Worm (Caenorhabditis elegans) whole organism, young adult: ENCODE measurements around the gene cyp-33C7.
A peak's percentile ranks its signal among the peaks of the same experiment; 100 is the strongest.

Experiments
- C17E4.6 ChIP-seq: fragments of 200-800 bp; sonication (Bioruptor generic); IDR thresholded peaks from 2 replicates; pipeline ENCODE4 v1.3.6; 2022; ENCODE audit warnings: missing genetic modification reagents, missing genetic modification characterization, missing compliant biosample characterization
- F22D6.2 ChIP-seq: sonication (generic microtip); optimal IDR thresholded peaks from 2 replicates; lab custom pipeline; 2016; ENCODE audit warnings: mild to moderate bottlenecking, missing genetic modification characterization, missing compliant biosample characterization
- F49E8.2 ChIP-seq: sonication (generic microtip); optimal IDR thresholded peaks from 3 replicates; lab custom pipeline; 2017; ENCODE audit warnings: missing genetic modification characterization, mild to moderate bottlenecking, missing compliant biosample characterization, antibody characterized with exemption, moderate library complexity; ENCODE audit not compliant: insufficient read depth
- F57A8.1 ChIP-seq: fragments of 200-800 bp; sonication (Bioruptor generic); optimal IDR thresholded peaks from 2 replicates; lab custom pipeline; 2018; ENCODE audit warnings: mild to moderate bottlenecking, missing genetic modification characterization, moderate library complexity, missing compliant biosample characterization
- K11D2.4 ChIP-seq: fragments of 200-800 bp; sonication (Bioruptor generic); IDR thresholded peaks from 2 replicates; pipeline ENCODE4 v1.3.6; 2022; ENCODE audit warnings: missing genetic modification reagents, missing genetic modification characterization, missing compliant biosample characterization
- Y53G8AR.9 ChIP-seq: fragments of 200-800 bp; sonication (Bioruptor generic); conservative IDR thresholded peaks from 2 replicates; pipeline ENCODE4 v1.3.6; 2022; ENCODE audit warnings: missing genetic modification reagents, missing genetic modification characterization, missing compliant biosample characterization
- Y56A3A.18 ChIP-seq: fragments of 200-800 bp; sonication (Bioruptor generic); IDR thresholded peaks from 2 replicates; pipeline ENCODE4 v1.3.6; 2022; ENCODE audit warnings: missing genetic modification reagents, missing genetic modification characterization, missing compliant biosample characterization
- akir-1 ChIP-seq: fragments of 200-800 bp; sonication (Bioruptor generic); optimal IDR thresholded peaks from 2 replicates; lab custom pipeline; 2018; ENCODE audit warnings: mild to moderate bottlenecking, missing genetic modification characterization, moderate library complexity, missing compliant biosample characterization
- attf-5 ChIP-seq: fragments of 200-800 bp; sonication (Bioruptor generic); optimal IDR thresholded peaks from 2 replicates; lab custom pipeline; 2018; ENCODE audit warnings: mild to moderate bottlenecking, missing genetic modification characterization, missing compliant biosample characterization
- cebp-1 ChIP-seq, 2 experiments: fragments of 200-800 bp in 1 of 2; sonication (Bioruptor generic) in 1 of 2; sonication (generic microtip) in 1 of 2; IDR thresholded peaks in 1 of 2; optimal IDR thresholded peaks in 1 of 2; 2 replicates each; pipeline versions ENCODE4 v1.3.6 to Lab custom; 2017 to 2022; ENCODE audit warnings: missing compliant biosample characterization in 2 of 2, missing genetic modification characterization in 2 of 2, mild to moderate bottlenecking in 1 of 2, missing genetic modification reagents in 1 of 2, moderate library complexity in 1 of 2
- cebp-2 ChIP-seq: fragments of 200-800 bp; sonication (Bioruptor generic); IDR thresholded peaks from 2 replicates; pipeline ENCODE4 v1.3.6; 2022; ENCODE audit warnings: missing genetic modification characterization, missing compliant biosample characterization
- ceh-100 ChIP-seq: fragments of 200-800 bp; sonication (Bioruptor generic); IDR thresholded peaks from 2 replicates; pipeline ENCODE4 v1.3.6; 2022; ENCODE audit warnings: missing genetic modification reagents, missing genetic modification characterization, missing compliant biosample characterization
- ceh-27 ChIP-seq: fragments of 200-800 bp; sonication (Bioruptor generic); optimal IDR thresholded peaks from 2 replicates; lab custom pipeline; 2018; ENCODE audit warnings: mild to moderate bottlenecking, missing genetic modification characterization, moderate library complexity, missing compliant biosample characterization
- die-1 ChIP-seq: sonication (generic microtip); optimal IDR thresholded peaks from 2 replicates; lab custom pipeline; 2016; ENCODE audit warnings: missing genotype, mild to moderate bottlenecking, missing genetic modification characterization, missing compliant biosample characterization
- dpff-1 ChIP-seq: sonication (generic microtip); optimal IDR thresholded peaks from 2 replicates; lab custom pipeline; 2017; ENCODE audit warnings: mild to moderate bottlenecking, missing genetic modification characterization, missing compliant biosample characterization
- dpl-1 ChIP-seq: fragments of 150-350 bp; optimal IDR thresholded peaks from 2 replicates; lab custom pipeline; 2014; ENCODE audit warnings: missing biosample characterization, missing genetic modification reagents, missing genetic modification characterization
- efl-1 ChIP-seq: fragments of 150-350 bp; optimal IDR thresholded peaks from 2 replicates; lab custom pipeline; 2014; ENCODE audit warnings: missing biosample characterization, missing genetic modification reagents, missing genetic modification characterization
- egrh-3 ChIP-seq: fragments of 200-800 bp; sonication (Bioruptor generic); IDR thresholded peaks from 2 replicates; pipeline ENCODE4 v1.3.6; 2022; ENCODE audit warnings: missing genetic modification reagents, missing genetic modification characterization, missing compliant biosample characterization
- ets-4 ChIP-seq: fragments of 200-800 bp; sonication (Bioruptor generic); optimal IDR thresholded peaks from 2 replicates; lab custom pipeline; 2018; ENCODE audit warnings: mild to moderate bottlenecking, missing genetic modification characterization, missing compliant biosample characterization
- hlh-26 ChIP-seq: fragments of 200-800 bp; sonication (Bioruptor generic); conservative IDR thresholded peaks from 2 replicates; pipeline ENCODE4 v1.3.6; 2022; ENCODE audit warnings: missing genetic modification reagents, missing genetic modification characterization, missing compliant biosample characterization
- hmg-1.2 ChIP-seq: fragments of 200-800 bp; sonication (Bioruptor generic); IDR thresholded peaks from 2 replicates; pipeline ENCODE4 v1.3.6; 2022; ENCODE audit warnings: missing genetic modification reagents, missing genetic modification characterization, missing compliant biosample characterization
- hsf-1 ChIP-seq: fragments of 200-800 bp; sonication (Bioruptor generic); IDR thresholded peaks from 2 replicates; pipeline ENCODE4 v1.3.6; 2022; ENCODE audit warnings: missing genetic modification reagents, missing genetic modification characterization, missing compliant biosample characterization
- madf-3 ChIP-seq: fragments of 200-800 bp; sonication (Bioruptor generic); IDR thresholded peaks from 2 replicates; pipeline ENCODE4 v1.3.6; 2022; ENCODE audit warnings: missing genetic modification reagents, missing genetic modification characterization, missing compliant biosample characterization
- nfya-1 ChIP-seq: sonication (generic microtip); optimal IDR thresholded peaks from 2 replicates; lab custom pipeline; 2017; ENCODE audit warnings: antibody characterized with exemption, missing compliant biosample characterization, missing genetic modification characterization, borderline replicate concordance; ENCODE audit not compliant: insufficient read depth
- nfyb-1 ChIP-seq: fragments of 200-800 bp; sonication (Bioruptor generic); IDR thresholded peaks from 2 replicates; pipeline ENCODE4 v1.3.6; 2022; ENCODE audit warnings: missing genetic modification reagents, missing genetic modification characterization, missing compliant biosample characterization
- nhr-179 ChIP-seq: sonication (generic microtip); optimal IDR thresholded peaks from 2 replicates; lab custom pipeline; 2016; ENCODE audit warnings: mild to moderate bottlenecking, missing genetic modification characterization, missing compliant biosample characterization
- nhr-80 ChIP-seq: sonication (generic microtip); optimal IDR thresholded peaks from 2 replicates; lab custom pipeline; 2016; ENCODE audit warnings: missing genetic modification characterization, missing compliant biosample characterization
- pha-4 ChIP-seq: fragments of 150-350 bp; sonication (generic microtip); optimal IDR thresholded peaks from 2 replicates; lab custom pipeline; 2014; ENCODE audit warnings: missing biosample characterization, missing genetic modification reagents, missing genetic modification characterization
- sdz-38 ChIP-seq: sonication (generic microtip); optimal IDR thresholded peaks from 2 replicates; lab custom pipeline; 2016; ENCODE audit warnings: missing genotype, missing genetic modification characterization, missing compliant biosample characterization
- sea-2 ChIP-seq: fragments of 200-800 bp; sonication (Bioruptor generic); IDR thresholded peaks from 2 replicates; pipeline ENCODE4 v1.3.6; 2022; ENCODE audit warnings: missing genetic modification characterization, missing compliant biosample characterization
- tbp1 ChIP-seq: fragments of 200-800 bp; sonication (Bioruptor generic); optimal IDR thresholded peaks from 2 replicates; lab custom pipeline; 2018; ENCODE audit warnings: mild to moderate bottlenecking, missing genetic modification characterization, missing compliant biosample characterization
- tbx-9 ChIP-seq: sonication (generic microtip); optimal IDR thresholded peaks from 2 replicates; lab custom pipeline; 2016; ENCODE audit warnings: borderline replicate concordance, missing genetic modification characterization, inconsistent platforms, missing compliant biosample characterization
- unc-130 ChIP-seq: sonication (generic microtip); optimal IDR thresholded peaks from 2 replicates; lab custom pipeline; 2016; ENCODE audit warnings: missing genetic modification reagents, missing genetic modification characterization, missing compliant biosample characterization
- zfh-2 ChIP-seq: fragments of 200-800 bp; sonication (Bioruptor generic); conservative IDR thresholded peaks from 2 replicates; pipeline ENCODE4 v1.3.6; 2022; ENCODE audit warnings: missing genetic modification reagents, missing genetic modification characterization, missing compliant biosample characterization
- ztf-3 ChIP-seq: fragments of 200-800 bp; sonication (Bioruptor generic); optimal IDR thresholded peaks from 2 replicates; lab custom pipeline; 2018; ENCODE audit warnings: mild to moderate bottlenecking, missing genetic modification characterization, missing compliant biosample characterization

The cyp-33C7 gene

DNA sequence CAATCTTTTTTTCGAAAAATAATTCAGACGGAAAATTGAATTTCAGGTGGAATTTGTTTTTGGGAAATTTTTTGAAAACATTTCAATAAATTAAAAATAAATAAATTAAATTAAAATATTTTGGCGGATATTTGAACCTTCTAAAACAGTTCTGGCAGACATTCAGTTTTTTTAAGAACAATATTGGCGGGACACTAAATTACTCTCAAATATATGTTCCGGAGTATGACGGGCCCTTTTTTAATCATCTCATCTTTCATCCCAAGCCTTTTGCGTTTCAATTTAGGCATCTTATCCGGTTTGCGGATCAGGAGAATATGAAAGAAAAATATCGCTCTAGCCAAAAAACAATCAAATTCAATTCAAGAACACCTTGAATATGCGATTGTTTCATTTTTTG, 43.5 kb upstream of the cyp-33C7 start, which contains the start of gene svh-11:
Gene svh-11, plus strand, starts transcription at position 301 of the 400 bp plus-strand sequence.
- TF ChIP-seq akir-1 (GFP tag; lab: Kevin White, UChicago) (no peak), efl-1 (no peak), Y53G8AR.9 (no peak), F49E8.2 (tag; lab: Kevin White, UChicago) (no peak), C17E4.6 (no peak), ceh-100 (GFP tag; lab: Robert Waterston, UW) (no peak)

ce11 chrV:2207527-2207926, 42.8 kb upstream of the cyp-33C7 start:
- TF ChIP-seq egrh-3: no peak
- TF ChIP-seq nfyb-1: 0 out of 2 replicates have a peak, but pooled peaks have one; percentile 34

DNA sequence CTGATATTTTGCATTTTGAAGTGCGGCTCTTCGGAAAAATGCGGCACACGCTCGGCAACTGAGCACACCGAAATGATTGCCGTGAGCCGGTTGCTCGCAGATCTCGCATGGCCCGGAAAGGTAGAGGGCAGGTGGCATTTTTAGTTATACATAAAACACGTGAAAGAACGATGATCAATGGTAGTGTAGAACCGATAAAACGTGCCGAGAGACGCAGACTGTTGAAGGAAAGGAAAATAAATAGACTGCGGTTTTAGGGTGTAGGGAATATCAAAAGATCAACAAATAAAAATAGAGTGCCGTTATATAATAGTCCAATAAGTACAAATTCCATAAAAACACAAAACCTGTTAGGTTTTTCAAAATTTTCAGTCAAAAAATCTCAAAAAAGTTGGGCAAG, 38.4 kb upstream of the cyp-33C7 start, which contains the start of gene nhr-133:
Gene nhr-133, minus strand, starts transcription at position 183 of the 400 bp plus-strand sequence.
- TF ChIP-seq dpl-1 (GFP tag; lab: Kevin White, UChicago) (no peak), ets-4 (GFP tag; lab: Kevin White, UChicago) (no peak), F57A8.1 (GFP tag; lab: Kevin White, UChicago) (no peak), nhr-179 (tag; lab: Kevin White, UChicago) (no peak), hlh-26 (GFP tag; lab: Robert Waterston, UW) (no peak), ztf-3 (GFP tag; lab: Kevin White, UChicago) (no peak), madf-3 (GFP tag; lab: Robert Waterston, UW) (no peak), hmg-1.2 (peak; percentile 43; the same call in 1 of the 2 replicates), tbp1 (GFP tag; lab: Kevin White, UChicago) (no peak), Y56A3A.18 (GFP tag; lab: Robert Waterston, UW) (no peak), dpff-1 (tag; lab: Kevin White, UChicago) (no peak), tbx-9 (tag; lab: Kevin White, UChicago) (no peak), Y53G8AR.9 (no peak), nhr-80 (tag; lab: Kevin White, UChicago) (peak; percentile 16), zfh-2 (GFP tag; lab: Robert Waterston, UW) (peak; percentile 47; the same call in 1 of the 2 replicates), die-1 (tag; lab: Kevin White, UChicago) (no peak), nfya-1 (tag; lab: Kevin White, UChicago) (no peak)

ce11 chrV:2214428-2215038, 35.8 kb upstream of the cyp-33C7 start, which contains the start of gene nhr-184:
Gene nhr-184 (minus strand): TSS chrV:2214478.
- TF ChIP-seq nhr-80 (tag; lab: Kevin White, UChicago) (peak; percentile 7), ceh-100 (GFP tag; lab: Robert Waterston, UW) (no peak), unc-130 (GFP tag; lab: Kevin White, UChicago) (no peak), cebp-2 (GFP tag; lab: Robert Waterston, UW) (no peak), K11D2.4 (GFP tag; lab: Robert Waterston, UW) (no peak), pha-4 (no peak), F22D6.2 (no peak), cebp-1 (GFP tag; IDR thresholded peaks at IDR 0.05; lab: Robert Waterston, UW) (no peak), cebp-1 (tag; optimal IDR thresholded peaks at IDR 0.05; lab: Kevin White, UChicago) (peak; percentile 52), attf-5 (GFP tag; lab: Kevin White, UChicago) (peak; percentile 8), sdz-38 (tag; lab: Kevin White, UChicago) (no peak), efl-1 (no peak), ceh-27 (GFP tag; lab: Kevin White, UChicago) (no peak), sea-2 (GFP tag; lab: Robert Waterston, UW) (no peak), nfyb-1 (no peak), hsf-1 (GFP tag; lab: Robert Waterston, UW) (no peak), hmg-1.2 (peak; percentile 36; the same call in 1 of the 2 replicates), nfya-1 (tag; lab: Kevin White, UChicago) (no peak)
